Worm (Caenorhabditis elegans) whole organism, early embryonic: ENCODE measurements around the gene T14B4.9.

Experiments used
- B0310.2 ChIP-seq: sonication (generic microtip); optimal IDR thresholded peaks from 2 replicates; lab custom pipeline; 2016; ENCODE audit warnings: mild to moderate bottlenecking, missing genetic modification characterization, missing compliant biosample characterization
- F13C5.2 ChIP-seq: sonication (generic microtip); optimal IDR thresholded peaks from 2 replicates; lab custom pipeline; 2017; ENCODE audit warnings: mild to moderate bottlenecking, missing genetic modification characterization, inconsistent platforms, missing compliant biosample characterization
- aly-1 ChIP-seq: sonication (generic microtip); optimal IDR thresholded peaks from 2 replicates; lab custom pipeline; 2016; ENCODE audit warnings: missing genetic modification characterization, missing compliant biosample characterization
- ama-1 ChIP-seq: fragments of 150-350 bp; optimal IDR thresholded peaks from 2 replicates; lab custom pipeline; 2014
- ceh-13 ChIP-seq: fragments of 200-800 bp; sonication (Bioruptor generic); optimal IDR thresholded peaks from 2 replicates; lab custom pipeline; 2018; ENCODE audit warnings: mild to moderate bottlenecking, missing genetic modification characterization, missing compliant biosample characterization
- ceh-36 ChIP-seq: sonication (generic microtip); optimal IDR thresholded peaks from 2 replicates; lab custom pipeline; 2016; ENCODE audit warnings: missing genetic modification characterization, inconsistent platforms, missing compliant biosample characterization
- flt-1 ChIP-seq: fragments of 200-800 bp; sonication (Bioruptor generic); IDR thresholded peaks from 2 replicates; pipeline ENCODE4 v1.3.6; 2022; ENCODE audit warnings: missing genetic modification characterization, missing compliant biosample characterization
- hnd-1 ChIP-seq: sonication (generic microtip); optimal IDR thresholded peaks from 2 replicates; lab custom pipeline; 2016; ENCODE audit warnings: missing genetic modification characterization, missing compliant biosample characterization
- pes-1 ChIP-seq: fragments of 200-800 bp; sonication (Bioruptor generic); IDR thresholded peaks from 2 replicates; pipeline ENCODE4 v1.3.6; 2022; ENCODE audit warnings: missing genetic modification reagents, missing genetic modification characterization, missing compliant biosample characterization
- sea-1 ChIP-seq: fragments of 200-800 bp; sonication (Bioruptor generic); conservative IDR thresholded peaks from 2 replicates; pipeline ENCODE4 v1.3.6; 2022; ENCODE audit warnings: missing genetic modification characterization, missing compliant biosample characterization
- tbx-11 ChIP-seq: fragments of 200-800 bp; sonication (Bioruptor generic); IDR thresholded peaks from 2 replicates; pipeline ENCODE4 v1.3.6; 2022; ENCODE audit warnings: missing genetic modification characterization, missing compliant biosample characterization
- tbx-37 ChIP-seq: fragments of 200-800 bp; sonication (Bioruptor generic); conservative IDR thresholded peaks from 2 replicates; pipeline ENCODE4 v1.3.6; 2022; ENCODE audit warnings: missing genetic modification reagents, missing genetic modification characterization, missing compliant biosample characterization
- tra-4 ChIP-seq: sonication (generic microtip); optimal IDR thresholded peaks from 2 replicates; lab custom pipeline; 2017; ENCODE audit warnings: missing genetic modification characterization, missing compliant biosample characterization

ce11 chrII:6695388-6695787 lies 38.2 kb downstream of the T14B4.9 start, which contains the start of gene C18H9.5:
- TF ChIP-seq ceh-13 = no peak
- TF ChIP-seq hnd-1 (tag; lab: Kevin White, UChicago) = no peak
- TF ChIP-seq ama-1 = no peak
- no peak for TF ChIP-seq tbx-11 (GFP tag; lab: Robert Waterston, UW)
- TF ChIP-seq pes-1 (GFP tag; lab: Robert Waterston, UW) = no peak
- TF ChIP-seq tra-4 (tag; lab: Kevin White, UChicago) = no peak
- no peak for TF ChIP-seq aly-1
- TF ChIP-seq B0310.2 (tag; lab: Kevin White, UChicago) = no peak
- no peak for TF ChIP-seq tbx-37 (GFP tag; lab: Robert Waterston, UW)
- no peak for TF ChIP-seq flt-1
- TF ChIP-seq sea-1 = no peak
- no peak for TF ChIP-seq F13C5.2
- no peak for TF ChIP-seq ceh-36
